Worm (Caenorhabditis elegans) whole organism, young adult: ENCODE results near the gene C39B5.6.

Experiments
- T26A5.8 ChIP-seq: sonication (generic microtip); optimal IDR thresholded peaks from 2 replicates; lab custom pipeline; 2016; ENCODE audit warnings: missing genetic modification characterization, missing compliant biosample characterization
- Y53G8AR.9 ChIP-seq: fragments of 200-800 bp; sonication (Bioruptor generic); conservative IDR thresholded peaks from 2 replicates; pipeline ENCODE4 v1.3.6; 2022; ENCODE audit warnings: missing genetic modification reagents, missing genetic modification characterization, missing compliant biosample characterization
- chd-7 ChIP-seq: sonication (generic microtip); optimal IDR thresholded peaks from 2 replicates; lab custom pipeline; 2016; ENCODE audit warnings: mild to moderate bottlenecking, missing genetic modification characterization, moderate library complexity, missing compliant biosample characterization
- nfya-2 ChIP-seq: fragments of 200-800 bp; sonication (Bioruptor generic); IDR thresholded peaks from 2 replicates; pipeline ENCODE4 v1.3.6; 2022; ENCODE audit warnings: missing genetic modification reagents, missing genetic modification characterization, missing compliant biosample characterization
- snpc-1.1 ChIP-seq: sonication (generic microtip); optimal IDR thresholded peaks from 2 replicates; lab custom pipeline; 2017; ENCODE audit warnings: missing genetic modification characterization, mild to moderate bottlenecking, missing compliant biosample characterization, antibody characterized with exemption, moderate library complexity, missing genotype, missing genetic modification reagents; ENCODE audit not compliant: insufficient read depth
- snpc-4 ChIP-seq, 5 experiments: fragments of 150-350 bp in 1 of 5; sonication (generic microtip) in 4 of 5; optimal IDR thresholded peaks; 2 replicates each; lab custom pipeline; 2014 to 2018; ENCODE audit warnings: missing genetic modification characterization in 5 of 5, missing biosample characterization in 3 of 5, antibody characterized with exemption in 2 of 5, mild to moderate bottlenecking in 2 of 5, missing compliant biosample characterization in 2 of 5, missing genotype in 2 of 5, moderate library complexity in 2 of 5, missing genetic modification reagents in 1 of 5

DNA sequence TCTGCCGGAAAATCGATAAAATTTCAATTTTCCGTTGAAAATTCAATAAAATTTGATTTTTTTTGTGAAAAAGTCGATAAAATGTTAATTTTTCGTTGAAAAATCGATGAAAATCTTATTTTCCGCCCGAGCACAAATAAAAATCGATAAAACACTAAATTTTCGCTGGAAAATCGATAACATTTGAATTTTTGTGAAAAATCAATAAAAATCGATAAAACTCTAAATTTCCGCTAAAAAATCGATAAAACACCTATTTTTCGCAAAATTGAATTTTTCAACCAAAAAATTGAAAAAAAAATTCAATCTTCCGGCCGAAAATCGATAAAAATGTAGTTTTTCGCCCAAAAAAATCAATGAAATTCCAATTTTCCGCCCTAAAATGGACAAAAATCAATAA is 7.3 kb downstream of the C39B5.6 start:
- TF ChIP-seq T26A5.8 (tag; lab: Kevin White, UChicago) (no peak), Y53G8AR.9 (GFP tag; lab: Robert Waterston, UW) (no peak), nfya-2 (GFP tag; lab: Robert Waterston, UW) (no peak), chd-7 (no peak), snpc-1.1 (no peak), snpc-4 (GFP tag; optimal IDR thresholded peaks at IDR 0.05; lab: Kevin White, UChicago) (no peak), snpc-4 (tag; optimal IDR thresholded peaks at IDR 0.05; lab: Kevin White, UChicago) (no peak)
